Worm (Caenorhabditis elegans): Measurements from ENCODE around the gene C10A4.1.

ce11 chrX:7440102-7440501 is 23.9 kb downstream of the C10A4.1 start:
- TF ChIP-seq nhr-28 (tag; optimal IDR thresholded peaks at IDR 0.05) (peak; percentile 66), ceh-82 (tag; optimal IDR thresholded peaks at IDR 0.05) (no peak), lin-13 (GFP tag; optimal IDR thresholded peaks at IDR 0.05) (no peak), Y75B8A.6 (GFP tag; IDR thresholded peaks at IDR 0.05) (no peak), nhr-76 (tag; optimal IDR thresholded peaks at IDR 0.05) (no peak), egl-27 (tag; optimal IDR thresholded peaks at IDR 0.05) (no peak), ztf-11 (tag; optimal IDR thresholded peaks at IDR 0.05) (no peak)
